Fruit fly (Drosophila melanogaster) whole organism, embryonic: Measurements from ENCODE around the gene CG3655.
A peak's percentile ranks its signal among the peaks of the same experiment; 100 is the strongest.

Source experiments
- Antp ChIP-seq: fragments of 200-800 bp; sonication (Bioruptor generic); optimal IDR thresholded peaks from 3 replicates; lab custom pipeline; 2016; ENCODE audit warnings: missing biosample characterization, missing genetic modification characterization
- Atf6 ChIP-seq: fragments of 200-800 bp; sonication (Bioruptor generic); IDR thresholded peaks from 2 replicates; pipeline ENCODE4 v1.3.6; 2022; ENCODE audit warnings: missing biosample characterization, missing genetic modification characterization
- CG10147 ChIP-seq: fragments of 200-800 bp; sonication (Bioruptor generic); optimal IDR thresholded peaks from 2 replicates; lab custom pipeline; 2019; ENCODE audit warnings: missing biosample characterization, mild to moderate bottlenecking, missing genetic modification characterization, moderate library complexity
- CG10543 ChIP-seq: fragments of 200-800 bp; sonication (Bioruptor generic); optimal IDR thresholded peaks from 3 replicates; lab custom pipeline; 2017; ENCODE audit warnings: missing biosample characterization, mild to moderate bottlenecking, missing genetic modification characterization, moderate library complexity
- CG10654 ChIP-seq: fragments of 200-800 bp; sonication (Bioruptor generic); optimal IDR thresholded peaks from 2 replicates; lab custom pipeline; 2016; ENCODE audit warnings: missing biosample characterization, missing genetic modification characterization
- CG11504 ChIP-seq: fragments of 200-800 bp; sonication (Bioruptor generic); optimal IDR thresholded peaks from 3 replicates; lab custom pipeline; 2019; ENCODE audit warnings: missing biosample characterization, mild to moderate bottlenecking, missing genetic modification characterization, moderate library complexity
- CG11695 ChIP-seq: fragments of 200-800 bp; sonication (Bioruptor generic); IDR thresholded peaks from 3 replicates; pipeline ENCODE4 v1.3.6; 2022; ENCODE audit warnings: missing biosample characterization, missing genetic modification characterization
- CG14710 ChIP-seq: fragments of 200-800 bp; sonication (Bioruptor generic); optimal IDR thresholded peaks from 3 replicates; lab custom pipeline; 2019; ENCODE audit warnings: missing biosample characterization, mild to moderate bottlenecking, missing genetic modification characterization, moderate library complexity
- CG15269 ChIP-seq: fragments of 200-800 bp; sonication (Bioruptor generic); optimal IDR thresholded peaks from 2 replicates; lab custom pipeline; 2018; ENCODE audit warnings: missing biosample characterization, mild to moderate bottlenecking, missing genetic modification characterization, moderate library complexity
- CG17361 ChIP-seq: fragments of 200-800 bp; sonication (Bioruptor generic); IDR thresholded peaks from 3 replicates; pipeline ENCODE4 v1.3.6; 2022; ENCODE audit warnings: missing biosample characterization, missing genetic modification characterization
- CG17385 ChIP-seq: fragments of 200-800 bp; sonication (Bioruptor generic); optimal IDR thresholded peaks from 3 replicates; lab custom pipeline; 2018; ENCODE audit warnings: missing biosample characterization, mild to moderate bottlenecking, missing genetic modification characterization
- CG17568 ChIP-seq: fragments of 200-800 bp; sonication (Bioruptor generic); optimal IDR thresholded peaks from 2 replicates; lab custom pipeline; 2018; ENCODE audit warnings: missing biosample characterization, mild to moderate bottlenecking, missing genetic modification characterization, moderate library complexity
- CG18262 ChIP-seq: fragments of 200-800 bp; optimal IDR thresholded peaks from 3 replicates; lab custom pipeline; 2019; ENCODE audit warnings: missing biosample characterization, mild to moderate bottlenecking, missing genetic modification characterization, moderate library complexity
- CG2120 ChIP-seq: fragments of 200-800 bp; sonication (Bioruptor generic); optimal IDR thresholded peaks from 3 replicates; lab custom pipeline; 2016; ENCODE audit warnings: missing biosample characterization, missing genetic modification characterization
- CG2199 ChIP-seq: fragments of 200-800 bp; sonication (Bioruptor generic); IDR thresholded peaks from 3 replicates; pipeline ENCODE4 v1.3.6; 2022; ENCODE audit warnings: missing biosample characterization, missing genetic modification characterization
- CG3065 ChIP-seq: fragments of 200-800 bp; sonication (Bioruptor generic); optimal IDR thresholded peaks from 2 replicates; lab custom pipeline; 2016; ENCODE audit warnings: missing biosample characterization, missing genetic modification characterization
- CG31441 ChIP-seq: fragments of 200-800 bp; sonication (Bioruptor generic); IDR thresholded peaks from 2 replicates; pipeline ENCODE4 v1.3.6; 2022; ENCODE audit warnings: missing biosample characterization, missing genetic modification characterization
- CG3163 ChIP-seq: fragments of 200-800 bp; sonication (Bioruptor generic); optimal IDR thresholded peaks from 3 replicates; lab custom pipeline; 2016; ENCODE audit warnings: missing biosample characterization, missing genetic modification characterization
- CG3281 ChIP-seq: fragments of 200-800 bp; sonication (Bioruptor generic); optimal IDR thresholded peaks from 3 replicates; lab custom pipeline; 2017; ENCODE audit warnings: missing biosample characterization, mild to moderate bottlenecking, missing genetic modification characterization
- CG34224 ChIP-seq: fragments of 200-800 bp; sonication (Bioruptor generic); IDR thresholded peaks from 3 replicates; pipeline ENCODE4 v1.3.6; 2022; ENCODE audit warnings: missing biosample characterization, missing genetic modification characterization; ENCODE audit not compliant: partially characterized antibody
- CG5180 ChIP-seq: fragments of 200-800 bp; sonication (Bioruptor generic); optimal IDR thresholded peaks from 3 replicates; lab custom pipeline; 2017; ENCODE audit warnings: missing biosample characterization, missing genetic modification characterization, mild to moderate bottlenecking, moderate library complexity, missing genetic modification reagents
- CG6654 ChIP-seq: fragments of 200-800 bp; sonication (Bioruptor generic); optimal IDR thresholded peaks from 2 replicates; lab custom pipeline; 2017; ENCODE audit warnings: missing biosample characterization, mild to moderate bottlenecking, missing genetic modification characterization
- CG7556 ChIP-seq: fragments of 200-800 bp; sonication (Bioruptor generic); optimal IDR thresholded peaks from 2 replicates; lab custom pipeline; 2017; ENCODE audit warnings: missing biosample characterization, mild to moderate bottlenecking, missing genetic modification characterization
- CHES-1-like ChIP-seq: fragments of 200-800 bp; sonication (Bioruptor generic); optimal IDR thresholded peaks from 2 replicates; lab custom pipeline; 2016; ENCODE audit warnings: missing biosample characterization, missing genetic modification characterization
- Deaf1 ChIP-seq: fragments of 200-800 bp; optimal IDR thresholded peaks from 3 replicates; lab custom pipeline; 2019; ENCODE audit warnings: missing biosample characterization, mild to moderate bottlenecking, missing genetic modification characterization, moderate library complexity
- Neu2 ChIP-seq: fragments of 200-800 bp; sonication (Bioruptor generic); optimal IDR thresholded peaks from 3 replicates; lab custom pipeline; 2016; ENCODE audit warnings: missing biosample characterization, missing genetic modification characterization, borderline replicate concordance
- NfI ChIP-seq: fragments of 200-800 bp; sonication (Bioruptor generic); optimal IDR thresholded peaks from 3 replicates; lab custom pipeline; 2018; ENCODE audit warnings: missing biosample characterization, mild to moderate bottlenecking, missing genetic modification characterization, moderate library complexity
- Opbp ChIP-seq: fragments of 200-800 bp; sonication (Bioruptor generic); IDR thresholded peaks from 3 replicates; pipeline ENCODE4 v1.3.6; 2022; ENCODE audit warnings: missing biosample characterization, missing genetic modification characterization; ENCODE audit not compliant: partially characterized antibody
- Pdp1 ChIP-seq, 2 experiments: fragments of 200-800 bp; sonication (Bioruptor generic); optimal IDR thresholded peaks; 3 replicates each; lab custom pipeline; 2016; ENCODE audit warnings: missing biosample characterization in 2 of 2, missing genetic modification characterization in 2 of 2, mild to moderate bottlenecking in 1 of 2, moderate library complexity in 1 of 2
- Rx ChIP-seq: fragments of 200-800 bp; sonication (Bioruptor generic); IDR thresholded peaks from 2 replicates; pipeline ENCODE4 v1.3.6; 2022; ENCODE audit warnings: missing biosample characterization, missing genetic modification characterization
- Sry-β ChIP-seq: fragments of 200-800 bp; sonication (Bioruptor generic); optimal IDR thresholded peaks from 2 replicates; lab custom pipeline; 2018; ENCODE audit warnings: missing biosample characterization, mild to moderate bottlenecking, missing genetic modification characterization, moderate library complexity
- chif ChIP-seq, 2 experiments: fragments of 200-800 bp; sonication (Bioruptor generic); optimal IDR thresholded peaks; 3 replicates each; lab custom pipeline; 2016; ENCODE audit warnings: missing biosample characterization in 2 of 2, missing genetic modification characterization in 2 of 2
- crc ChIP-seq: fragments of 200-800 bp; sonication (Bioruptor generic); optimal IDR thresholded peaks from 2 replicates; lab custom pipeline; 2016; ENCODE audit warnings: missing biosample characterization, missing genetic modification characterization
- dimm ChIP-seq: fragments of 200-800 bp; sonication (Bioruptor generic); IDR thresholded peaks from 2 replicates; pipeline ENCODE4 v1.3.6; 2022; ENCODE audit warnings: missing biosample characterization, missing genetic modification characterization
- eyg ChIP-seq: fragments of 200-800 bp; sonication (Bioruptor generic); optimal IDR thresholded peaks from 3 replicates; lab custom pipeline; 2016; ENCODE audit warnings: missing biosample characterization, missing genetic modification characterization
- grau ChIP-seq: fragments of 200-800 bp; optimal IDR thresholded peaks from 3 replicates; lab custom pipeline; 2019; ENCODE audit warnings: missing biosample characterization, mild to moderate bottlenecking, missing genetic modification characterization, moderate library complexity
- hbn ChIP-seq: fragments of 200-800 bp; sonication (Bioruptor generic); IDR thresholded peaks from 2 replicates; pipeline ENCODE4 v1.3.6; 2022; ENCODE audit warnings: missing biosample characterization, missing genetic modification characterization; ENCODE audit not compliant: partially characterized antibody
- insv ChIP-seq, 2 experiments: fragments of 200-800 bp; sonication (Bioruptor generic); optimal IDR thresholded peaks; 3 replicates each; lab custom pipeline; 2016 to 2018; ENCODE audit warnings: missing biosample characterization in 2 of 2, missing genetic modification characterization in 2 of 2
- lov ChIP-seq, 2 experiments: fragments of 200-800 bp in 1 of 2; fragments of >200 bp in 1 of 2; sonication (Bioruptor generic) in 1 of 2; IDR thresholded peaks in 1 of 2; optimal IDR thresholded peaks in 1 of 2; 2 replicates in 1 of 2; 3 replicates in 1 of 2; pipeline versions ENCODE4 v1.3.6 to Lab custom; 2017 to 2022; ENCODE audit warnings: missing biosample characterization in 1 of 2, missing genetic modification characterization in 1 of 2
- nau ChIP-seq: fragments of 200-800 bp; sonication (Bioruptor generic); optimal IDR thresholded peaks from 3 replicates; lab custom pipeline; 2017; ENCODE audit warnings: missing biosample characterization, mild to moderate bottlenecking, missing genetic modification characterization, missing genetic modification reagents
- nom ChIP-seq: fragments of 200-800 bp; sonication (Bioruptor generic); optimal IDR thresholded peaks from 2 replicates; lab custom pipeline; 2017; ENCODE audit warnings: missing biosample characterization, missing genetic modification characterization, mild to moderate bottlenecking, moderate library complexity, missing genetic modification reagents
- odd ChIP-seq: fragments of 200-800 bp; sonication (Bioruptor generic); optimal IDR thresholded peaks from 2 replicates; lab custom pipeline; 2017; ENCODE audit warnings: missing biosample characterization, mild to moderate bottlenecking, missing genetic modification characterization
- pros ChIP-seq: fragments of 200-800 bp; sonication (Bioruptor generic); optimal IDR thresholded peaks from 3 replicates; lab custom pipeline; 2019; ENCODE audit warnings: missing biosample characterization, mild to moderate bottlenecking, missing genetic modification characterization, moderate library complexity
- scrt ChIP-seq: fragments of 200-800 bp; sonication (Bioruptor generic); optimal IDR thresholded peaks from 2 replicates; lab custom pipeline; 2018; ENCODE audit warnings: missing biosample characterization, mild to moderate bottlenecking, missing genetic modification characterization, moderate library complexity
- sens ChIP-seq: fragments of 200-800 bp; sonication (Bioruptor generic); peaks from one replicate; lab custom pipeline; 2016; ENCODE audit warnings: missing biosample characterization, missing genetic modification characterization
- sqz ChIP-seq: fragments of 200-800 bp; sonication (Bioruptor generic); optimal IDR thresholded peaks from 3 replicates; lab custom pipeline; 2018; ENCODE audit warnings: missing biosample characterization, mild to moderate bottlenecking, missing genetic modification characterization
- sr ChIP-seq: fragments of 200-800 bp; sonication (Bioruptor generic); IDR thresholded peaks from 3 replicates; pipeline ENCODE4 v1.3.6; 2022; ENCODE audit warnings: missing biosample characterization, missing genetic modification characterization
- toy ChIP-seq: fragments of 200-800 bp; sonication (Bioruptor generic); IDR thresholded peaks from 2 replicates; pipeline ENCODE4 v1.3.6; 2022; ENCODE audit warnings: missing biosample characterization, missing genetic modification characterization

Gene CG3655

dm6 chrX:1135006-1135376 lies 295 bp upstream of the CG3655 start (continued):
- peak; percentile 36 for TF ChIP-seq CG11504 (tag; lab: Kevin White, UChicago)
- TF ChIP-seq CG3281 (GFP tag; lab: Kevin White, UChicago) = peak; percentile 24
- no peak for TF ChIP-seq CG3065
- TF ChIP-seq CG2120 (GFP tag; lab: Kevin White, UChicago) = peak; percentile 29
- peak; percentile 23 for TF ChIP-seq CG18262 (tag; lab: Kevin White, UChicago)
- peak; percentile 10 for TF ChIP-seq CG15269 (tag; lab: Kevin White, UChicago)
- TF ChIP-seq sens (GFP tag; lab: Kevin White, UChicago) = peak; percentile 78
- no peak for TF ChIP-seq CG6654 (GFP tag; lab: Kevin White, UChicago)
- 0 out of 3 replicates have a peak, but pooled peaks have one; percentile 2 for TF ChIP-seq CG34224 (GFP tag; lab: Robert Waterston, UW)
- TF ChIP-seq grau (tag; lab: Kevin White, UChicago) = peak; percentile 34
- peak; percentile 14 for TF ChIP-seq CG14710
- TF ChIP-seq dimm = no peak
- TF ChIP-seq nau = peak; percentile 3
- TF ChIP-seq nom (GFP tag; lab: Kevin White, UChicago) = peak; percentile 44
- TF ChIP-seq CG5180 (GFP tag; lab: Kevin White, UChicago) = peak; percentile 100
- no peak for TF ChIP-seq CHES-1-like (GFP tag; lab: Kevin White, UChicago)
- TF ChIP-seq CG17361 (GFP tag; lab: Robert Waterston, UW) = peak; percentile 53; the same call in 2 of the 3 replicates
- TF ChIP-seq Pdp1 (GFP tag; optimal IDR thresholded peaks at IDR 0.05; lab: Kevin White, UChicago) = peak; percentile 13 to 37
- peak; percentile 48; the same call in 1 of the 3 replicates for TF ChIP-seq CG11695 (GFP tag; lab: Robert Waterston, UW)
- peak; percentile 18 for TF ChIP-seq CG7556
- peak; percentile 18 for TF ChIP-seq Deaf1
- TF ChIP-seq scrt (GFP tag; lab: Kevin White, UChicago) = peak; percentile 74
- TF ChIP-seq CG17568 = no peak
- peak in 1 of 2 experiments; percentile 8 for TF ChIP-seq chif (GFP tag; optimal IDR thresholded peaks at IDR 0.05; lab: Kevin White, UChicago)
- no peak; the same call in 2 of the 3 replicates for TF ChIP-seq sr
- peak; percentile 2 for TF ChIP-seq CG10147 (GFP tag; lab: Kevin White, UChicago)
- TF ChIP-seq Atf6 = peak; percentile 38; the same call in 1 of the 2 replicates
- TF ChIP-seq CG17385 (GFP tag; lab: Kevin White, UChicago) = no peak
- TF ChIP-seq Sry-β (GFP tag; lab: Kevin White, UChicago) = peak; percentile 95
- TF ChIP-seq Antp (GFP tag; lab: Kevin White, UChicago) = no peak
- no peak for TF ChIP-seq CG3163 (GFP tag; lab: Kevin White, UChicago)
- TF ChIP-seq, all 482 proteins: peak for 47

- TF ChIP-seq CG31441 (GFP tag; lab: Robert Waterston, UW) = peak; percentile 75
- TF ChIP-seq Sry-β (GFP tag; lab: Kevin White, UChicago) = no peak
- no peak for TF ChIP-seq sqz (GFP tag; lab: Kevin White, UChicago)
- TF ChIP-seq insv (GFP tag; optimal IDR thresholded peaks at IDR 0.05; lab: Kevin White, UChicago) = no peak
- TF ChIP-seq chif (GFP tag; optimal IDR thresholded peaks at IDR 0.05; lab: Kevin White, UChicago) = peak; percentile 66 to 69
- no peak for TF ChIP-seq lov (optimal IDR thresholded peaks at IDR 0.05; lab: Kevin White, UChicago)
- 0 out of 3 replicates have a peak, but pooled peaks have one; percentile 58 for TF ChIP-seq lov (GFP tag; IDR thresholded peaks at IDR 0.05; lab: Robert Waterston, UW)
- TF ChIP-seq CG10543 (GFP tag; lab: Kevin White, UChicago) = no peak
- no peak for TF ChIP-seq CG2199
- peak; percentile 72 for TF ChIP-seq Rx (GFP tag; lab: Robert Waterston, UW)
- TF ChIP-seq CG10654 (GFP tag; lab: Kevin White, UChicago) = peak; percentile 52
- TF ChIP-seq NfI (GFP tag; lab: Kevin White, UChicago) = peak; percentile 59
- no peak for TF ChIP-seq pros
- TF ChIP-seq odd = peak; percentile 24
- no peak for TF ChIP-seq toy (GFP tag; lab: Robert Waterston, UW)
- TF ChIP-seq hbn = no peak
- TF ChIP-seq eyg = no peak
- no peak for TF ChIP-seq Neu2 (GFP tag; lab: Kevin White, UChicago)
- TF ChIP-seq crc = peak; percentile 33
- no peak for TF ChIP-seq Opbp (GFP tag; lab: Robert Waterston, UW)
Observed at dm6 chrX:1129575-1130281, 5.0 kb downstream of the CG3655 start.
